Fruit fly (Drosophila melanogaster) whole organism, embryonic: ENCODE results near the gene CG43321.

Experiments used
- BEAF-32 ChIP-seq: fragments of 200-800 bp; sonication (Bioruptor generic); optimal IDR thresholded peaks from 3 replicates; lab custom pipeline; 2017; ENCODE audit warnings: missing biosample characterization, missing genetic modification characterization, mild to moderate bottlenecking, moderate library complexity, missing genetic modification reagents
- CG10209 ChIP-seq: fragments of 200-800 bp; sonication (Bioruptor generic); optimal IDR thresholded peaks from 3 replicates; lab custom pipeline; 2017; ENCODE audit warnings: missing biosample characterization, mild to moderate bottlenecking, missing genetic modification characterization, missing genetic modification reagents
- CG1024 ChIP-seq: fragments of 200-800 bp; sonication (Bioruptor generic); IDR thresholded peaks from 2 replicates; pipeline ENCODE4 v1.3.6; 2022; ENCODE audit warnings: missing biosample characterization, missing genetic modification characterization
- CG11560 ChIP-seq: fragments of 200-800 bp; sonication (Bioruptor generic); IDR thresholded peaks from 3 replicates; pipeline ENCODE4 v1.3.6; 2022; ENCODE audit warnings: missing biosample characterization, missing genetic modification characterization
- CG12744 ChIP-seq: fragments of 200-800 bp; sonication (Bioruptor generic); optimal IDR thresholded peaks from 2 replicates; lab custom pipeline; 2016; ENCODE audit warnings: missing biosample characterization, missing genetic modification characterization
- CG13296 ChIP-seq: fragments of 200-800 bp; sonication (Bioruptor generic); optimal IDR thresholded peaks from 3 replicates; lab custom pipeline; 2018; ENCODE audit warnings: missing biosample characterization, mild to moderate bottlenecking, missing genetic modification characterization
- CG14860 ChIP-seq: fragments of 200-800 bp; sonication (Bioruptor generic); IDR thresholded peaks from 3 replicates; pipeline ENCODE4 v1.3.6; 2022; ENCODE audit warnings: missing biosample characterization, missing genetic modification characterization; ENCODE audit not compliant: partially characterized antibody
- CG14965 ChIP-seq: fragments of 200-800 bp; sonication (Bioruptor generic); optimal IDR thresholded peaks from 2 replicates; lab custom pipeline; 2016; ENCODE audit warnings: missing biosample characterization, missing genetic modification characterization, borderline replicate concordance
- CG15601 ChIP-seq: fragments of 200-800 bp; sonication (Bioruptor generic); optimal IDR thresholded peaks from 3 replicates; lab custom pipeline; 2019; ENCODE audit warnings: missing biosample characterization, mild to moderate bottlenecking, missing genetic modification characterization, moderate library complexity
- CG1602 ChIP-seq: fragments of 200-800 bp; sonication (Bioruptor generic); optimal IDR thresholded peaks from 3 replicates; lab custom pipeline; 2016; ENCODE audit warnings: missing biosample characterization, missing genetic modification characterization
- CG1603 ChIP-seq: fragments of 200-800 bp; sonication (Bioruptor generic); optimal IDR thresholded peaks from 2 replicates; lab custom pipeline; 2019; ENCODE audit warnings: missing biosample characterization, mild to moderate bottlenecking, missing genetic modification characterization, moderate library complexity
- CG1647 ChIP-seq: fragments of 200-800 bp; sonication (Bioruptor generic); optimal IDR thresholded peaks from 3 replicates; lab custom pipeline; 2016; ENCODE audit warnings: missing biosample characterization, missing genetic modification characterization
- CG17359 ChIP-seq: fragments of 200-800 bp; sonication (Bioruptor generic); optimal IDR thresholded peaks from 3 replicates; lab custom pipeline; 2018; ENCODE audit warnings: missing biosample characterization, mild to moderate bottlenecking, missing genetic modification characterization, moderate library complexity
- CG2712 ChIP-seq: fragments of 200-800 bp; optimal IDR thresholded peaks from 3 replicates; lab custom pipeline; 2019; ENCODE audit warnings: missing biosample characterization, mild to moderate bottlenecking, missing genetic modification characterization, moderate library complexity
- CG3281 ChIP-seq: fragments of 200-800 bp; sonication (Bioruptor generic); optimal IDR thresholded peaks from 3 replicates; lab custom pipeline; 2017; ENCODE audit warnings: missing biosample characterization, mild to moderate bottlenecking, missing genetic modification characterization
- CG34376 ChIP-seq: fragments of 200-800 bp; sonication (Bioruptor generic); optimal IDR thresholded peaks from 2 replicates; lab custom pipeline; 2018; ENCODE audit warnings: missing biosample characterization, mild to moderate bottlenecking, missing genetic modification characterization
- CG4404 ChIP-seq: fragments of 200-800 bp; sonication (Bioruptor generic); IDR thresholded peaks from 2 replicates; pipeline ENCODE4 v1.3.6; 2022; ENCODE audit warnings: missing biosample characterization, missing genetic modification characterization
- CG6654 ChIP-seq: fragments of 200-800 bp; sonication (Bioruptor generic); optimal IDR thresholded peaks from 2 replicates; lab custom pipeline; 2017; ENCODE audit warnings: missing biosample characterization, mild to moderate bottlenecking, missing genetic modification characterization
- CG6689 ChIP-seq: fragments of 200-800 bp; sonication (Bioruptor generic); IDR thresholded peaks from 2 replicates; pipeline ENCODE4 v1.3.6; 2022; ENCODE audit warnings: missing biosample characterization, missing genetic modification characterization
- CoRest ChIP-seq: fragments of 200-800 bp; sonication (Bioruptor generic); optimal IDR thresholded peaks from 3 replicates; lab custom pipeline; 2018; ENCODE audit warnings: missing biosample characterization, mild to moderate bottlenecking, missing genetic modification characterization, moderate library complexity
- D ChIP-seq, 2 experiments: fragments of 200-800 bp in 1 of 2; fragments of >200 bp in 1 of 2; sonication (Bioruptor generic) in 1 of 2; optimal IDR thresholded peaks; 2 replicates in 1 of 2; 3 replicates in 1 of 2; lab custom pipeline; 2017; ENCODE audit warnings: mild to moderate bottlenecking in 1 of 2, missing biosample characterization in 1 of 2, missing genetic modification characterization in 1 of 2, missing genetic modification reagents in 1 of 2
- Dll ChIP-seq: fragments of 200-800 bp; sonication (Bioruptor generic); IDR thresholded peaks from 4 replicates; pipeline ENCODE4 v1.3.6; 2022; ENCODE audit warnings: missing biosample characterization, missing genetic modification characterization; ENCODE audit not compliant: partially characterized antibody
- E2f1 ChIP-seq: fragments of 200-800 bp; sonication (Bioruptor generic); IDR thresholded peaks from 2 replicates; pipeline ENCODE4 v1.3.6; 2022; ENCODE audit warnings: missing biosample characterization, missing genetic modification characterization
- Hmx ChIP-seq: fragments of 200-800 bp; sonication (Bioruptor generic); optimal IDR thresholded peaks from 2 replicates; lab custom pipeline; 2016; ENCODE audit warnings: missing biosample characterization, missing genetic modification characterization
- Neu2 ChIP-seq: fragments of 200-800 bp; sonication (Bioruptor generic); optimal IDR thresholded peaks from 3 replicates; lab custom pipeline; 2016; ENCODE audit warnings: missing biosample characterization, missing genetic modification characterization, borderline replicate concordance
- Oaz ChIP-seq: fragments of 200-800 bp; sonication (Bioruptor generic); IDR thresholded peaks from 2 replicates; pipeline ENCODE4 v1.3.6; 2022; ENCODE audit warnings: missing biosample characterization, missing genetic modification characterization
- Pdp1 ChIP-seq, 2 experiments: fragments of 200-800 bp; sonication (Bioruptor generic); optimal IDR thresholded peaks; 3 replicates each; lab custom pipeline; 2016; ENCODE audit warnings: missing biosample characterization in 2 of 2, missing genetic modification characterization in 2 of 2, mild to moderate bottlenecking in 1 of 2, moderate library complexity in 1 of 2
- Vsx1 ChIP-seq: fragments of 200-800 bp; sonication (Bioruptor generic); optimal IDR thresholded peaks from 2 replicates; lab custom pipeline; 2017; ENCODE audit warnings: missing biosample characterization, mild to moderate bottlenecking, missing genetic modification characterization, missing genetic modification reagents
- YL-1 ChIP-seq: fragments of 200-800 bp; sonication (Bioruptor generic); optimal IDR thresholded peaks from 3 replicates; lab custom pipeline; 2017; ENCODE audit warnings: missing biosample characterization, mild to moderate bottlenecking, missing genetic modification characterization
- dimm ChIP-seq: fragments of 200-800 bp; sonication (Bioruptor generic); IDR thresholded peaks from 2 replicates; pipeline ENCODE4 v1.3.6; 2022; ENCODE audit warnings: missing biosample characterization, missing genetic modification characterization
- dmrt99B ChIP-seq: fragments of 200-800 bp; sonication (Bioruptor generic); optimal IDR thresholded peaks from 2 replicates; lab custom pipeline; 2018; ENCODE audit warnings: missing biosample characterization, mild to moderate bottlenecking, missing genetic modification characterization, moderate library complexity
- fru ChIP-seq: fragments of >200 bp; optimal IDR thresholded peaks from 2 replicates; lab custom pipeline; 2017
- gro ChIP-seq: fragments of 200-800 bp; sonication (Bioruptor generic); optimal IDR thresholded peaks from 2 replicates; lab custom pipeline; 2016; ENCODE audit warnings: missing biosample characterization, missing genetic modification characterization
- kah ChIP-seq: fragments of 200-800 bp; sonication (Bioruptor generic); optimal IDR thresholded peaks from 2 replicates; lab custom pipeline; 2018; ENCODE audit warnings: missing biosample characterization, mild to moderate bottlenecking, missing genetic modification characterization
- lola ChIP-seq, 3 experiments: fragments of >200 bp in 2 of 3; fragments of 200-800 bp in 1 of 3; sonication (Bioruptor generic) in 1 of 3; optimal IDR thresholded peaks; 2 replicates each; lab custom pipeline; 2017 to 2019; ENCODE audit warnings: missing biosample characterization in 3 of 3, missing genetic modification characterization in 3 of 3, mild to moderate bottlenecking in 1 of 3, moderate library complexity in 1 of 3
- maf-S ChIP-seq: fragments of 200-800 bp; sonication (Bioruptor generic); optimal IDR thresholded peaks from 2 replicates; lab custom pipeline; 2016; ENCODE audit warnings: missing biosample characterization, missing genetic modification characterization
- nerfin-2 ChIP-seq: fragments of 200-800 bp; sonication (Bioruptor generic); IDR thresholded peaks from 2 replicates; pipeline ENCODE4 v1.3.6; 2022; ENCODE audit warnings: missing biosample characterization, missing genetic modification characterization; ENCODE audit not compliant: partially characterized antibody
- p53 ChIP-seq: fragments of 200-800 bp; sonication (Bioruptor generic); optimal IDR thresholded peaks from 2 replicates; lab custom pipeline; 2016; ENCODE audit warnings: missing biosample characterization, missing genetic modification characterization
- pita ChIP-seq: fragments of 200-800 bp; sonication (Bioruptor generic); optimal IDR thresholded peaks from 2 replicates; lab custom pipeline; 2017; ENCODE audit warnings: missing biosample characterization, mild to moderate bottlenecking, missing genetic modification characterization
- pros ChIP-seq: fragments of 200-800 bp; sonication (Bioruptor generic); optimal IDR thresholded peaks from 3 replicates; lab custom pipeline; 2019; ENCODE audit warnings: missing biosample characterization, mild to moderate bottlenecking, missing genetic modification characterization, moderate library complexity
- sd ChIP-seq: fragments of 200-800 bp; sonication (Bioruptor generic); optimal IDR thresholded peaks from 3 replicates; lab custom pipeline; 2018; ENCODE audit warnings: missing biosample characterization, mild to moderate bottlenecking, missing genetic modification characterization, moderate library complexity
- sim ChIP-seq: fragments of 200-800 bp; sonication (Bioruptor generic); IDR thresholded peaks from 2 replicates; pipeline ENCODE4 v1.3.6; 2022; ENCODE audit warnings: missing biosample characterization, missing genetic modification characterization
- sna ChIP-seq: fragments of 200-800 bp; sonication (Bioruptor generic); IDR thresholded peaks from 2 replicates; pipeline ENCODE4 v1.3.6; 2022; ENCODE audit warnings: missing biosample characterization, missing genetic modification characterization; ENCODE audit not compliant: partially characterized antibody
- tap ChIP-seq: fragments of 200-800 bp; optimal IDR thresholded peaks from 3 replicates; lab custom pipeline; 2019; ENCODE audit warnings: missing biosample characterization, mild to moderate bottlenecking, missing genetic modification characterization, moderate library complexity
- toy ChIP-seq: fragments of 200-800 bp; sonication (Bioruptor generic); IDR thresholded peaks from 2 replicates; pipeline ENCODE4 v1.3.6; 2022; ENCODE audit warnings: missing biosample characterization, missing genetic modification characterization
- usp ChIP-seq: fragments of >200 bp; optimal IDR thresholded peaks from 2 replicates; lab custom pipeline; 2017; ENCODE audit warnings: missing biosample characterization, missing genetic modification characterization
- zen ChIP-seq: fragments of 200-800 bp; sonication (Bioruptor generic); optimal IDR thresholded peaks from 3 replicates; lab custom pipeline; 2018; ENCODE audit warnings: missing biosample characterization, mild to moderate bottlenecking, missing genetic modification characterization, moderate library complexity
- zfh2 ChIP-seq: fragments of 200-800 bp; sonication (Bioruptor generic); optimal IDR thresholded peaks from 2 replicates; lab custom pipeline; 2016; ENCODE audit warnings: missing biosample characterization, missing genetic modification characterization

The CG43321 gene

dm6 chr2L:7056189-7056926 lies 44.3 kb downstream of the CG43321 start, which contains the start of gene Mnn1 (continued):
- TF ChIP-seq sd (peak; percentile 95), usp (no peak), CG14965 (no peak), Oaz (GFP tag; lab: Robert Waterston, UW) (no peak), CG1647 (GFP tag; lab: Kevin White, UChicago) (peak; percentile 29), CG1603 (peak; percentile 89), Pdp1 (GFP tag; optimal IDR thresholded peaks at IDR 0.05; lab: Kevin White, UChicago) (peak in 1 of 2 experiments; percentile 83), CoRest (no peak), p53 (GFP tag; lab: Kevin White, UChicago) (peak; percentile 84), CG2712 (peak; percentile 47), maf-S (GFP tag; lab: Kevin White, UChicago) (peak; percentile 14), CG10209 (GFP tag; lab: Kevin White, UChicago) (peak; percentile 33), CG12744 (GFP tag; lab: Kevin White, UChicago) (no peak), fru (lab: Kevin White, UChicago) (no peak), CG13296 (GFP tag; lab: Kevin White, UChicago) (no peak), YL-1 (GFP tag; lab: Kevin White, UChicago) (peak; percentile 99), gro (peak; percentile 49), zen (tag; lab: Kevin White, UChicago) (peak; percentile 33), pita (GFP tag; lab: Kevin White, UChicago) (no peak), tap (tag; lab: Kevin White, UChicago) (no peak), zfh2 (GFP tag; lab: Kevin White, UChicago) (peak; percentile 63), CG14860 (GFP tag; lab: Robert Waterston, UW) (no peak), CG6654 (GFP tag; lab: Kevin White, UChicago) (no peak), nerfin-2 (no peak), CG3281 (peak; percentile 32), BEAF-32 (GFP tag; lab: Kevin White, UChicago) (peak; percentile 46), sna (peak; percentile 47; the same call in 1 of the 2 replicates), toy (GFP tag; lab: Robert Waterston, UW) (no peak), pros (GFP tag; lab: Kevin White, UChicago) (no peak), lola (GFP tag; optimal IDR thresholded peaks at IDR 0.05; lab: Kevin White, UChicago) (no peak), CG15601 (peak; percentile 13), dmrt99B (no peak), CG34376 (GFP tag; lab: Kevin White, UChicago) (peak; percentile 65), kah (GFP tag; lab: Kevin White, UChicago) (peak; percentile 20), CG1602 (GFP tag; lab: Kevin White, UChicago) (no peak), CG1024 (GFP tag; lab: Robert Waterston, UW) (no peak), sim (no peak), CG6689 (GFP tag; lab: Robert Waterston, UW) (no peak), dimm (GFP tag; lab: Robert Waterston, UW) (no peak), Hmx (no peak), CG4404 (no peak), D (optimal IDR thresholded peaks at IDR 0.05; lab: Kevin White, UChicago) (peak; percentile 86), D (GFP tag; optimal IDR thresholded peaks at IDR 0.05; lab: Kevin White, UChicago) (no peak), E2f1 (0 out of 2 replicates have a peak, but pooled peaks have one; percentile 15), Vsx1 (no peak), CG17359 (peak; percentile 11), Neu2 (no peak), CG11560 (no peak), Dll (GFP tag; lab: Robert Waterston, UW) (peak; percentile 56; the same call in 3 of the 4 replicates)
